Fruit fly (Drosophila melanogaster) whole organism, embryonic: ENCODE measurements around the gene ClC-a.

ENCODE experiments used
- Asciz ChIP-seq: fragments of 200-800 bp; sonication (Bioruptor generic); optimal IDR thresholded peaks from 2 replicates; lab custom pipeline; 2017; ENCODE audit warnings: missing biosample characterization, mild to moderate bottlenecking, missing genetic modification characterization, missing genetic modification reagents
- Gug ChIP-seq: fragments of 200-800 bp; sonication (Bioruptor generic); IDR thresholded peaks from 4 replicates; pipeline ENCODE4 v1.3.6; 2022; ENCODE audit warnings: missing biosample characterization, missing genetic modification characterization

DNA sequence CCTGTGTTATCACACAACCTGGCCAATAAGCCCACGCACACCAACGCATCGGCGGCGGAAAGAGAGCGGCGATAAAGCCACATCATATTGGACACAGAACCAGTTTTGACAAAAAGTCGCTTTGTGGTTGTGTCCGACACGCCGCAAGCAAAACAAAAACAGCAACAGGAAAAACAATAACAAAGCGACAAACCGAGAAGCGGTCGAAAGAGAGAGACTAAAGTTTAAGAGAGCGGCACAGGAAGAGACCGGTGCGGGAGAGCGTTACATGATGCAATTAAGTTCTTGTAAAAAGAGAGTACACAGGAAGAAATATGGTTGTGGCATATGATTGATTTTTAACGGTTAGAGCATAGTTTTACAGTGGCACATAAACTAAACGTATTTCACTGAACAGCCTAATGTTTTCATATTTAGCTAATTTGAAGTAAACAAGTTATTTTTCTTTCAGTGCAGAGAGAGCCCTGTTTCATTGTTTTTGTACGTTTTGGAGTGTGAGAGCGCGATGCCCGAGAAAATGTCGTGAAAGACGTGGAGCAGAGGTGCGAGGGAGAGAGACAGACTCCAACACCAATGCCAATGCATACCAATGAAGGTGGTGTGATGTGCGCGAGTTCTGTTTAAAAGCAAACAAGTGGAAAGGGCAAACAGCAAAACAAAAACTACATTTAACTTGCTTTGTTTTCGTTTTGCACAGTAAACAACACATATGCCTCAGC lies 52.2 kb downstream of the ClC-a start:
- TF ChIP-seq Gug (GFP tag; lab: Robert Waterston, UW), result peak; percentile 100
- TF ChIP-seq Asciz, result peak; percentile 99
